Worm (Caenorhabditis elegans): ENCODE results near the gene ell-1.

ell-1 gene

ce11 chrIV:4400350-4401326 lies 6.4 kb downstream of the ell-1 start, which contains the start of gene Y24D9A.6 (continued):
- TF ChIP-seq B0336.3 (GFP tag; IDR thresholded peaks at IDR 0.05) (peak; percentile 45; the same call in 1 of the 2 replicates), tbx-9 (tag; optimal IDR thresholded peaks at IDR 0.05; ENCODE audit: borderline replicate concordance) (no peak), lin-35 (GFP tag; optimal IDR thresholded peaks at IDR 0.05) (peak in 1 of 3 experiments; percentile 19)

- TF ChIP-seq nhr-179 (tag; optimal IDR thresholded peaks at IDR 0.05) = no peak
- TF ChIP-seq him-1 (tag; optimal IDR thresholded peaks at IDR 0.05) = no peak
- TF ChIP-seq F57A8.1 (GFP tag; optimal IDR thresholded peaks at IDR 0.05) = no peak
- TF ChIP-seq repo-1 (tag; optimal IDR thresholded peaks at IDR 0.05) = no peak
- no peak for TF ChIP-seq ceh-91 (GFP tag; IDR thresholded peaks at IDR 0.05)
- TF ChIP-seq hmg-20 (GFP tag; IDR thresholded peaks at IDR 0.05) = no peak
- TF ChIP-seq pha-4 (tag; optimal IDR thresholded peaks at IDR 0.05) = no peak
- TF ChIP-seq ztf-26 (tag; optimal IDR thresholded peaks at IDR 0.05) = peak; percentile 17
- TF ChIP-seq lin-40 (tag; optimal IDR thresholded peaks at IDR 0.05) = peak; percentile 21
- no peak for TF ChIP-seq hsf-1 (GFP tag; IDR thresholded peaks at IDR 0.05)
- TF ChIP-seq Y95B8A.8 (GFP tag; IDR thresholded peaks at IDR 0.05) = no peak
- peak; percentile 1 for TF ChIP-seq somi-1 (GFP tag; optimal IDR thresholded peaks at IDR 0.05)
Measured at ce11 chrIV:4402413-4402812, 8.2 kb downstream of the ell-1 start.

DNA sequence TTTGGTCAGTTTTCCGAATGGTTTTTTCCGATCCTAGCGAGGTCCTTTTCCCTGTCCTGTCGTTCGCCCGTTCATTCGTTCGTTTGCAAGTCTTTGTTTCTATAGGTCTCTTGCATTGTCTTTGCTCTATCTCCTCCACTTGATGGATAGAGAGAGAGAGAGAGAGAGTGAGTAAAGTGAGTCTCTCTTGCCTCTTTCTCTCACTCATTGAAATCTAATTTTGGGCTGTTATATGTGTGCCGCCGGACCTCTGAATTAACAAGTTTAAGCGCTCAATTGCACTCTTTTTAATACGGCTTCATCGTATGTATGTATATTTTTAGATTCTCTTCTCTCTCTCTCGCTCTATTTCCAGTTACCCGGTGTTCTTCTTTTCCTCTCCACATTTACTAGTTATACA lies 9.7 kb downstream of the ell-1 start:
- 0 out of 2 replicates have a peak, but pooled peaks have one; percentile 10 for TF ChIP-seq zfh-2 (GFP tag; conservative IDR thresholded peaks at IDR 0.05)
- no peak for TF ChIP-seq Y53G8AR.9 (GFP tag; conservative IDR thresholded peaks at IDR 0.05)
- TF ChIP-seq hrde-1 (tag; optimal IDR thresholded peaks at IDR 0.05; ENCODE audit: borderline replicate concordance) = no peak
- no peak for TF ChIP-seq F37B4.10 (GFP tag; IDR thresholded peaks at IDR 0.05)
- TF ChIP-seq mxl-1 (tag; optimal IDR thresholded peaks at IDR 0.05) = no peak
- no peak for TF ChIP-seq madf-10 (tag; optimal IDR thresholded peaks at IDR 0.05)
- no peak for TF ChIP-seq ets-4 (GFP tag; optimal IDR thresholded peaks at IDR 0.05)
- TF ChIP-seq mcd-1 (GFP tag; IDR thresholded peaks at IDR 0.05) = 0 out of 2 replicates have a peak, but pooled peaks have one; percentile 24

- TF ChIP-seq unc-130 (GFP tag; optimal IDR thresholded peaks at IDR 0.05) (no peak), nhr-80 (tag; optimal IDR thresholded peaks at IDR 0.05) (peak; percentile 49), zim-3 (tag; optimal IDR thresholded peaks at IDR 0.05) (peak; percentile 6), lin-54 (GFP tag; optimal IDR thresholded peaks at IDR 0.05) (peak; percentile 2)
Measured at ce11 chrIV:4405126-4405525, 10.9 kb downstream of the ell-1 start, which contains the start of gene Y24D9A.7. TSS of gene Y24D9A.7 (minus strand) at chrIV:4405171.

ce11 chrIV:4406054-4406539 lies 11.9 kb downstream of the ell-1 start:
- TF ChIP-seq Y53G8AR.9 (GFP tag; conservative IDR thresholded peaks at IDR 0.05) (no peak; the same call in 1 of the 2 replicates), rcor-1 (GFP tag; IDR thresholded peaks at IDR 0.05) (peak; percentile 36; the same call in 1 of the 2 replicates), dox-1 (GFP tag; IDR thresholded peaks at IDR 0.05) (peak; percentile 57; the same call in 1 of the 2 replicates), K11D2.4 (GFP tag; IDR thresholded peaks at IDR 0.05) (peak; percentile 33; the same call in 1 of the 2 replicates), tbx-9 (tag; optimal IDR thresholded peaks at IDR 0.05; ENCODE audit: borderline replicate concordance) (no peak), ztf-18 (tag; optimal IDR thresholded peaks at IDR 0.05) (peak; percentile 23), mxl-1 (tag; optimal IDR thresholded peaks at IDR 0.05) (no peak), pbrm-1 (GFP tag; IDR thresholded peaks at IDR 0.05) (0 out of 2 replicates have a peak, but pooled peaks have one; percentile 41), lsy-27 (tag; optimal IDR thresholded peaks at IDR 0.05; ENCODE audit: borderline replicate concordance, insufficient read depth) (no peak), chd-7 (tag; optimal IDR thresholded peaks at IDR 0.05) (peak; percentile 36), sea-2 (GFP tag; IDR thresholded peaks at IDR 0.05) (no peak), rpc-1 (optimal IDR thresholded peaks at IDR 0.05) (no peak), rpc-1 (tag; optimal IDR thresholded peaks at IDR 0.05) (no peak), akir-1 (GFP tag; optimal IDR thresholded peaks at IDR 0.05) (peak; percentile 62), K12H6.12 (tag; optimal IDR thresholded peaks at IDR 0.05) (peak; percentile 62), attf-5 (GFP tag; optimal IDR thresholded peaks at IDR 0.05) (peak; percentile 79), B0336.3 (GFP tag; IDR thresholded peaks at IDR 0.05) (peak; percentile 32; the same call in 1 of the 2 replicates)
